Worm (Caenorhabditis elegans) whole organism, late embryonic: ENCODE measurements around the gene C16C8.17.

Experiments
- Y22D7AL.16 ChIP-seq: sonication (generic microtip); optimal IDR thresholded peaks from 2 replicates; lab custom pipeline; 2016; ENCODE audit warnings: missing genetic modification characterization, missing compliant biosample characterization
- elt-2 ChIP-seq: sonication (generic microtip); optimal IDR thresholded peaks from 2 replicates; lab custom pipeline; 2016; ENCODE audit warnings: missing genetic modification reagents, missing genetic modification characterization, missing compliant biosample characterization
- nfya-1 ChIP-seq: sonication (generic microtip); optimal IDR thresholded peaks from 2 replicates; lab custom pipeline; 2017; ENCODE audit warnings: missing genetic modification characterization, mild to moderate bottlenecking, missing compliant biosample characterization, antibody characterized with exemption, moderate library complexity
- tbx-7 ChIP-seq: sonication (generic microtip); optimal IDR thresholded peaks from 2 replicates; lab custom pipeline; 2016; ENCODE audit warnings: missing genotype, missing genetic modification characterization, missing compliant biosample characterization
- unc-86 ChIP-seq: sonication (generic microtip); optimal IDR thresholded peaks from 2 replicates; lab custom pipeline; 2016; ENCODE audit warnings: missing genetic modification characterization, missing compliant biosample characterization

DNA sequence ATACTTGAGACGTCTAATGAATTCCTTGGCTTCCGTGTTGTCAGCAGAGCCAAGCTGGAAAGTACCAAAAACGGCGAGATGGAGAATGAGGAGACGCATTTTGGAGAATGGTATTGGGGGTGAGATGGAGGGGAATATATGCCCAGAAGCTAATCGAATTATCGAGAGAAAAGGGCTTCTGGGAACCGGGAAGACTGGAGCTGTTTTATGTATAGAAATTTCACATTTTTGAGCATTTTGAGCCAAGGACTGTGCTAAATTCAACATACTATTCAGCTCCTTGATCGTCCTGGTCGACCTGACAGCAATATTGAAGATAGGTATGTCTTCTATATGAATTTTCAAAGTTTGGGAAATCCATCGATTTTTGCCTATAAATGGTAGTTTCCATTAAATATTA is 19.4 kb downstream of the C16C8.17 start, which contains the start of gene C16C8.7:
- TF ChIP-seq tbx-7 (tag; lab: Kevin White, UChicago) (no peak), nfya-1 (no peak), elt-2 (tag; lab: Kevin White, UChicago) (no peak), unc-86 (tag; lab: Kevin White, UChicago) (no peak), Y22D7AL.16 (tag; lab: Kevin White, UChicago) (no peak)
